Worm (Caenorhabditis elegans) whole organism, late embryonic: Measurements from ENCODE around the gene W08F4.3.

Experiments used
- F13H6.1 ChIP-seq: sonication (generic microtip); optimal IDR thresholded peaks from 2 replicates; lab custom pipeline; 2016; ENCODE audit warnings: missing genetic modification characterization, missing compliant biosample characterization
- K02D7.2 ChIP-seq: sonication (generic microtip); optimal IDR thresholded peaks from 2 replicates; lab custom pipeline; 2017; ENCODE audit warnings: mild to moderate bottlenecking, missing genetic modification characterization, missing compliant biosample characterization
- K09A11.1 ChIP-seq: sonication (generic microtip); optimal IDR thresholded peaks from 2 replicates; lab custom pipeline; 2017; ENCODE audit warnings: antibody characterized with exemption, mild to moderate bottlenecking, missing genetic modification characterization, missing compliant biosample characterization; ENCODE audit not compliant: insufficient read depth
- T23F11.4 ChIP-seq: fragments of 200-800 bp; sonication (Bioruptor generic); optimal IDR thresholded peaks from 2 replicates; lab custom pipeline; 2018; ENCODE audit warnings: mild to moderate bottlenecking, missing genetic modification characterization, missing compliant biosample characterization
- ama-1 ChIP-seq: fragments of 150-350 bp; optimal IDR thresholded peaks from 2 replicates; lab custom pipeline; 2014
- ceh-18 ChIP-seq: sonication (generic microtip); optimal IDR thresholded peaks from 2 replicates; lab custom pipeline; 2016; ENCODE audit warnings: missing genetic modification characterization, missing compliant biosample characterization
- ceh-19 ChIP-seq: fragments of 200-800 bp; sonication (Bioruptor generic); optimal IDR thresholded peaks from 2 replicates; lab custom pipeline; 2018; ENCODE audit warnings: mild to moderate bottlenecking, missing genetic modification characterization, missing compliant biosample characterization
- ceh-2 ChIP-seq: sonication (generic microtip); optimal IDR thresholded peaks from 2 replicates; lab custom pipeline; 2016; ENCODE audit warnings: missing genotype, missing genetic modification characterization, missing compliant biosample characterization
- ceh-22 ChIP-seq: sonication (generic microtip); optimal IDR thresholded peaks from 2 replicates; lab custom pipeline; 2017; ENCODE audit warnings: missing biosample characterization, missing genetic modification characterization
- ceh-31 ChIP-seq: sonication (generic microtip); optimal IDR thresholded peaks from 2 replicates; lab custom pipeline; 2016; ENCODE audit warnings: missing genetic modification characterization, missing compliant biosample characterization
- ceh-34 ChIP-seq: sonication (generic microtip); optimal IDR thresholded peaks from 2 replicates; lab custom pipeline; 2016; ENCODE audit warnings: mild to moderate bottlenecking, missing genetic modification characterization, missing compliant biosample characterization
- ceh-48 ChIP-seq: sonication (generic microtip); optimal IDR thresholded peaks from 2 replicates; lab custom pipeline; 2016; ENCODE audit warnings: missing genetic modification characterization, inconsistent platforms, missing compliant biosample characterization
- ceh-6 ChIP-seq: fragments of 200-800 bp; sonication (Bioruptor generic); optimal IDR thresholded peaks from 2 replicates; lab custom pipeline; 2018; ENCODE audit warnings: mild to moderate bottlenecking, missing genetic modification characterization, missing compliant biosample characterization
- ceh-9 ChIP-seq: sonication (generic microtip); optimal IDR thresholded peaks from 2 replicates; lab custom pipeline; 2016; ENCODE audit warnings: mild to moderate bottlenecking, missing genetic modification characterization, inconsistent platforms, missing compliant biosample characterization
- dmd-4 ChIP-seq: sonication (generic microtip); optimal IDR thresholded peaks from 2 replicates; lab custom pipeline; 2016; ENCODE audit warnings: borderline replicate concordance, missing genetic modification characterization, missing compliant biosample characterization
- dve-1 ChIP-seq: sonication (generic microtip); optimal IDR thresholded peaks from 2 replicates; lab custom pipeline; 2017; ENCODE audit warnings: antibody characterized with exemption, mild to moderate bottlenecking, missing genetic modification characterization, missing compliant biosample characterization
- elt-2 ChIP-seq: sonication (generic microtip); optimal IDR thresholded peaks from 2 replicates; lab custom pipeline; 2016; ENCODE audit warnings: missing genetic modification reagents, missing genetic modification characterization, missing compliant biosample characterization
- eyg-1 ChIP-seq: sonication (generic microtip); optimal IDR thresholded peaks from 2 replicates; lab custom pipeline; 2016; ENCODE audit warnings: missing genotype, missing genetic modification characterization, missing compliant biosample characterization
- fkh-10 ChIP-seq: fragments of 150-350 bp; optimal IDR thresholded peaks from 2 replicates; lab custom pipeline; 2014; ENCODE audit warnings: missing biosample characterization, missing genetic modification reagents, missing genetic modification characterization
- fkh-6 ChIP-seq: sonication (generic microtip); optimal IDR thresholded peaks from 2 replicates; lab custom pipeline; 2016; ENCODE audit warnings: missing genetic modification characterization, missing compliant biosample characterization
- lim-6 ChIP-seq: sonication (generic microtip); optimal IDR thresholded peaks from 2 replicates; lab custom pipeline; 2016; ENCODE audit warnings: missing genetic modification characterization, missing compliant biosample characterization
- lin-11 ChIP-seq: fragments of 200-800 bp; sonication (Bioruptor generic); optimal IDR thresholded peaks from 2 replicates; lab custom pipeline; 2018; ENCODE audit warnings: mild to moderate bottlenecking, missing genetic modification characterization, missing compliant biosample characterization
- nfya-1 ChIP-seq: sonication (generic microtip); optimal IDR thresholded peaks from 2 replicates; lab custom pipeline; 2017; ENCODE audit warnings: missing genetic modification characterization, mild to moderate bottlenecking, missing compliant biosample characterization, antibody characterized with exemption, moderate library complexity
- npax-4 ChIP-seq: sonication (generic microtip); optimal IDR thresholded peaks from 2 replicates; lab custom pipeline; 2016; ENCODE audit warnings: missing genetic modification characterization, missing compliant biosample characterization
- odd-2 ChIP-seq: sonication (generic microtip); optimal IDR thresholded peaks from 2 replicates; lab custom pipeline; 2017; ENCODE audit warnings: antibody characterized with exemption, mild to moderate bottlenecking, missing genetic modification characterization, missing compliant biosample characterization
- pat-9 ChIP-seq: fragments of 200-800 bp; sonication (Bioruptor generic); optimal IDR thresholded peaks from 2 replicates; lab custom pipeline; 2018; ENCODE audit warnings: mild to moderate bottlenecking, missing genetic modification characterization, moderate library complexity, missing compliant biosample characterization
- pha-2 ChIP-seq: sonication (generic microtip); optimal IDR thresholded peaks from 2 replicates; lab custom pipeline; 2017; ENCODE audit warnings: mild to moderate bottlenecking, missing genetic modification characterization, missing compliant biosample characterization
- pha-4 ChIP-seq: fragments of 150-350 bp; optimal IDR thresholded peaks from 2 replicates; lab custom pipeline; 2018; ENCODE audit warnings: missing biosample characterization, missing genetic modification reagents, missing genetic modification characterization
- pqm-1 ChIP-seq: sonication (generic microtip); optimal IDR thresholded peaks from 2 replicates; lab custom pipeline; 2016; ENCODE audit warnings: missing genetic modification characterization, missing compliant biosample characterization
- ref-2 ChIP-seq: sonication (generic microtip); optimal IDR thresholded peaks from 2 replicates; lab custom pipeline; 2016; ENCODE audit warnings: missing genetic modification characterization, missing compliant biosample characterization
- sox-4 ChIP-seq: sonication (generic microtip); optimal IDR thresholded peaks from 2 replicates; lab custom pipeline; 2017; ENCODE audit warnings: mild to moderate bottlenecking, missing genetic modification characterization, inconsistent platforms, missing compliant biosample characterization
- syd-9 ChIP-seq: sonication (generic microtip); optimal IDR thresholded peaks from 2 replicates; lab custom pipeline; 2016; ENCODE audit warnings: mild to moderate bottlenecking, missing genetic modification characterization, moderate library complexity, missing compliant biosample characterization
- tbx-7 ChIP-seq: sonication (generic microtip); optimal IDR thresholded peaks from 2 replicates; lab custom pipeline; 2016; ENCODE audit warnings: missing genotype, missing genetic modification characterization, missing compliant biosample characterization
- unc-42 ChIP-seq: sonication (generic microtip); optimal IDR thresholded peaks from 2 replicates; lab custom pipeline; 2016; ENCODE audit warnings: missing genotype, missing genetic modification characterization, missing compliant biosample characterization
- unc-55 ChIP-seq: sonication (generic microtip); optimal IDR thresholded peaks from 2 replicates; lab custom pipeline; 2017; ENCODE audit warnings: missing biosample characterization, missing genetic modification reagents, missing genetic modification characterization
- unc-86 ChIP-seq: sonication (generic microtip); optimal IDR thresholded peaks from 2 replicates; lab custom pipeline; 2016; ENCODE audit warnings: missing genetic modification characterization, missing compliant biosample characterization
- zip-5 ChIP-seq: sonication (generic microtip); optimal IDR thresholded peaks from 2 replicates; lab custom pipeline; 2016; ENCODE audit warnings: missing genetic modification characterization, missing compliant biosample characterization

W08F4.3 gene

DNA sequence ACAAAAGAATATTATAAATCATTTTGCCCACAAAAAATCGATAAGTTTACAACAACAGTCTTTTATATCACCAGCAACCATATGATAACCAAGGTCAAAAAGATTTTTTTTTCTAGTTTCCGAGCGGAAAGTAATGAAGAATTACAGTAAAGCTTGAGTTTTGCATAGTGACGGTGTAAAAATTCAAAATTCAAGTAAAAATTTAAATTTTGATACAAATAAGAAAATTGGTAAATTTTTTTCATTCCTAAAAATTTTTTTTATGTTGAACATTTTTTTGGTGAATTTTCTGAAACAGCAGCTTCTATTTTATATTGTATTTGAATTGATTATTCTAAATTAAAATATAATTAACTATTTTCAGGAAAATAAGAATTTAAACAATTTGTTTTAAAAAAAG is 11.6 kb upstream of the W08F4.3 start, which contains the start of gene W08F4.5:
Gene W08F4.5, minus strand, starts transcription at position 101 of the 400 bp plus-strand sequence.
- TF ChIP-seq nfya-1 (tag; lab: Kevin White, UChicago) (no peak), ceh-19 (GFP tag; lab: Kevin White, UChicago) (no peak), lim-6 (tag; lab: Kevin White, UChicago) (no peak), pqm-1 (tag; lab: Kevin White, UChicago) (no peak), ceh-48 (tag; lab: Kevin White, UChicago) (no peak), F13H6.1 (tag; lab: Kevin White, UChicago) (no peak), ceh-22 (no peak), ceh-9 (tag; lab: Kevin White, UChicago) (no peak), zip-5 (tag; lab: Kevin White, UChicago) (no peak), ceh-6 (GFP tag; lab: Kevin White, UChicago) (no peak), eyg-1 (tag; lab: Kevin White, UChicago) (no peak), fkh-10 (GFP tag; lab: Kevin White, UChicago) (no peak), ceh-2 (tag; lab: Kevin White, UChicago) (no peak), ref-2 (tag; lab: Kevin White, UChicago) (no peak), K02D7.2 (tag; lab: Kevin White, UChicago) (no peak), odd-2 (tag; lab: Kevin White, UChicago) (no peak), npax-4 (no peak), T23F11.4 (GFP tag; lab: Kevin White, UChicago) (no peak)
- TF ChIP-seq, all 69 proteins: peak for 0

- no peak for TF ChIP-seq pha-2 (tag; lab: Kevin White, UChicago)
- TF ChIP-seq ceh-34 (tag; lab: Kevin White, UChicago), result no peak
- no peak for TF ChIP-seq dmd-4
- TF ChIP-seq ceh-22, result no peak
- TF ChIP-seq ceh-18 (tag; lab: Kevin White, UChicago), result no peak
- no peak for TF ChIP-seq ceh-31 (tag; lab: Kevin White, UChicago)
- TF ChIP-seq tbx-7 (tag; lab: Kevin White, UChicago), result no peak
- TF ChIP-seq, all 69 proteins: peak for 0
These were observed 8.4 kb upstream of the W08F4.3 start, which contains the start of gene mlt-8 for ce11 chrII:572010-572409. TSS of gene mlt-8 (minus strand) at chrII:572110.

DNA sequence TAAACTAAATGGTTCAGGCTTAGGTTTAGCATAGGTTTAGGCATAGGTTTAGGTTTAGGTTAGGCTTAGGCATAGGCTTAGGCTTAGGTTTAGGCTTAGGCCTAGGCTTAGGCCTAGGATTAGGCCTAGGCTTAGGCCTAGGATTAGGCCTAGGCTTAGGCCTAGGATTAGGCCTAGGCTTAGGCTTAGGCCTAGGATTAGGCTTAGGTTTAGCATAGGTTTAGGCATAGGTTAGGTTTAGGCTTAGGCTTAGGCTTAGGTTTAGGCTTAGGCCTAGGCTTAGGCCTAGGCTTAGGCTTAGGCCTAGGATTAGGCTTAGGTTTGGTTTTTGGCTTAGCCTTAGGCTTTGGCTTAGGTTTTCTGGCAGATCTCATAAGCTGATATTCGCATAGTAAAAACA is 6.8 kb upstream of the W08F4.3 start:
- TF ChIP-seq dve-1, result peak; percentile 91
- TF ChIP-seq, all 69 proteins: peak for 1; not testable (repeated sequence) for 68

ce11 chrII:574064-574463 is 6.3 kb upstream of the W08F4.3 start:
- TF ChIP-seq dmd-4, result no peak
- TF ChIP-seq ceh-34 (tag; lab: Kevin White, UChicago), result no peak
- TF ChIP-seq pha-4 (tag; lab: Kevin White, UChicago), result no peak
- no peak for TF ChIP-seq lin-11 (tag; lab: Kevin White, UChicago)
- no peak for TF ChIP-seq ceh-18 (tag; lab: Kevin White, UChicago)
- TF ChIP-seq unc-42 (tag; lab: Kevin White, UChicago), result no peak
- no peak for TF ChIP-seq lim-6 (tag; lab: Kevin White, UChicago)
- no peak for TF ChIP-seq syd-9 (tag; lab: Kevin White, UChicago)
- no peak for TF ChIP-seq unc-86 (tag; lab: Kevin White, UChicago)
- TF ChIP-seq ama-1, result no peak
- TF ChIP-seq dve-1, result no peak
- TF ChIP-seq K09A11.1, result no peak
- no peak for TF ChIP-seq elt-2 (tag; lab: Kevin White, UChicago)
- no peak for TF ChIP-seq fkh-6

DNA sequence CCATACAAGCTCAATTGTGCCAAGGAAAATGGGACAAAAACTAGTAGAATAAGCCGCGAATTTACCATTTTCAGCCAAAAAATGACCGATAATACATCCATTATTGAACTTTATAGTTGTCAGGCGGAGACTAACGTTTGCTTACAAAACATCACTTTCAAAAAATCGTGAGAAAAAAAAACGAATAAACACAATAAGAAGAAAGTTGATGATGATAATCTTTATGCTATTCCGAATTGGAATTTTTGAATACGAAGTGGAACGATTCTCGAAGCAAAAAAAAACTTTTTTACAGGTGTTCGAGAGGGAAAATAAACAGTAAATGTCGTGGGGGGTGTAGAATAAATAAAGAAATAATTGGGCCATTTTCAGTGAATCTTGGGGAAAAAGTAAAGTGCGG is 2.8 kb upstream of the W08F4.3 start, which contains the start of gene W08F4.7:
Gene W08F4.7, minus strand, starts transcription at position 101 of the 400 bp plus-strand sequence.
- TF ChIP-seq syd-9 (tag; lab: Kevin White, UChicago), result no peak
- TF ChIP-seq pha-2 (tag; lab: Kevin White, UChicago), result no peak
- no peak for TF ChIP-seq ceh-34 (tag; lab: Kevin White, UChicago)
- TF ChIP-seq pha-4 (tag; lab: Kevin White, UChicago), result no peak
- no peak for TF ChIP-seq pat-9
- TF ChIP-seq ceh-31 (tag; lab: Kevin White, UChicago), result no peak
- TF ChIP-seq tbx-7 (tag; lab: Kevin White, UChicago), result no peak
- no peak for TF ChIP-seq ref-2 (tag; lab: Kevin White, UChicago)
- TF ChIP-seq sox-4 (tag; lab: Kevin White, UChicago), result no peak
- no peak for TF ChIP-seq F13H6.1 (tag; lab: Kevin White, UChicago)
- TF ChIP-seq ceh-18 (tag; lab: Kevin White, UChicago), result no peak
- no peak for TF ChIP-seq odd-2 (tag; lab: Kevin White, UChicago)
- TF ChIP-seq unc-55 (GFP tag; lab: Kevin White, UChicago), result no peak
